Worm (Caenorhabditis elegans): ENCODE measurements around the gene rap-1.

ce11 chrIV:8924126-8924525 lies 5.4 kb upstream of the rap-1 start:
- no peak for TF ChIP-seq elt-3 (tag; optimal IDR thresholded peaks at IDR 0.05)
- TF ChIP-seq ztf-11 (tag; optimal IDR thresholded peaks at IDR 0.05), result no peak
- no peak for TF ChIP-seq Y116A8C.19 (tag; optimal IDR thresholded peaks at IDR 0.05; ENCODE audit: borderline replicate concordance)
- TF ChIP-seq ztf-4 (tag; optimal IDR thresholded peaks at IDR 0.05), result no peak
- no peak for TF ChIP-seq alr-1 (tag; optimal IDR thresholded peaks at IDR 0.05; ENCODE audit: borderline replicate concordance)
- no peak for TF ChIP-seq nhr-77 (tag; optimal IDR thresholded peaks at IDR 0.05)
- TF ChIP-seq pag-3 (tag; optimal IDR thresholded peaks at IDR 0.05; ENCODE audit: borderline replicate concordance, insufficient read depth), result no peak
- TF ChIP-seq hlh-4 (tag; optimal IDR thresholded peaks at IDR 0.05), result no peak
- no peak for TF ChIP-seq unc-86 (tag; optimal IDR thresholded peaks at IDR 0.05)
- no peak for TF ChIP-seq nhr-12 (tag; optimal IDR thresholded peaks at IDR 0.05)

Data from whole organism, L1 larva.